Fruit fly (Drosophila melanogaster) whole organism, pupa: ENCODE results near the gene CG9951.

ENCODE experiments used
- CG10348 ChIP-seq: fragments of 200-800 bp; sonication (Bioruptor generic); IDR thresholded peaks from 2 replicates; pipeline ENCODE4 v1.3.6; 2022; ENCODE audit warnings: missing biosample characterization, missing genetic modification characterization
- CG14655 ChIP-seq: fragments of 200-800 bp; sonication (Bioruptor generic); optimal IDR thresholded peaks from 3 replicates; lab custom pipeline; 2017; ENCODE audit warnings: mild to moderate bottlenecking, missing biosample characterization, missing genetic modification reagents, missing genetic modification characterization
- CG32121 ChIP-seq: fragments of 200-800 bp; sonication (Bioruptor generic); IDR thresholded peaks from 2 replicates; pipeline ENCODE4 v1.3.6; 2022; ENCODE audit warnings: missing biosample characterization, missing genetic modification characterization
- CG8159 ChIP-seq: fragments of 200-800 bp; sonication (Bioruptor generic); optimal IDR thresholded peaks from 3 replicates; lab custom pipeline; 2018; ENCODE audit warnings: missing biosample characterization, mild to moderate bottlenecking, missing genetic modification characterization, moderate library complexity
- CG8301 ChIP-seq: fragments of 200-800 bp; sonication (Bioruptor generic); optimal IDR thresholded peaks from 2 replicates; lab custom pipeline; 2018; ENCODE audit warnings: missing biosample characterization, mild to moderate bottlenecking, missing genetic modification characterization
- D1 ChIP-seq: fragments of 200-800 bp; sonication (Bioruptor generic); optimal IDR thresholded peaks from 2 replicates; lab custom pipeline; 2018; ENCODE audit warnings: missing biosample characterization, mild to moderate bottlenecking, missing genetic modification characterization, moderate library complexity
- Ets98B ChIP-seq: fragments of 200-800 bp; sonication (Bioruptor generic); IDR thresholded peaks from 2 replicates; pipeline ENCODE4 v1.3.6; 2022; ENCODE audit warnings: missing biosample characterization, missing genetic modification characterization
- Pif1A ChIP-seq: fragments of 200-800 bp; sonication (Bioruptor generic); optimal IDR thresholded peaks from 3 replicates; lab custom pipeline; 2016; ENCODE audit warnings: missing biosample characterization, missing genetic modification characterization
- Snoo ChIP-seq: fragments of 200-800 bp; sonication (Bioruptor generic); optimal IDR thresholded peaks from 3 replicates; lab custom pipeline; 2017; ENCODE audit warnings: missing biosample characterization, mild to moderate bottlenecking, missing genetic modification characterization, inconsistent platforms
- fd96Ca ChIP-seq: fragments of 200-800 bp; sonication (Bioruptor generic); IDR thresholded peaks from 3 replicates; pipeline ENCODE4 v1.3.6; 2022; ENCODE audit warnings: missing biosample characterization, missing genetic modification characterization
- rn ChIP-seq: fragments of 200-800 bp; sonication (Bioruptor generic); IDR thresholded peaks from 2 replicates; pipeline ENCODE4 v1.3.6; 2022; ENCODE audit warnings: missing biosample characterization, missing genetic modification characterization

- TF ChIP-seq Ets98B (GFP tag; lab: Robert Waterston, UW) (no peak), rn (GFP tag; lab: Robert Waterston, UW) (no peak), CG10348 (GFP tag; lab: Robert Waterston, UW) (no peak), fd96Ca (GFP tag; lab: Robert Waterston, UW) (no peak), CG8159 (tag; lab: Kevin White, UChicago) (no peak), CG8301 (no peak), Snoo (tag; lab: Kevin White, UChicago) (no peak), CG32121 (GFP tag; lab: Robert Waterston, UW) (no peak), CG14655 (GFP tag; lab: Kevin White, UChicago) (no peak), D1 (tag; lab: Kevin White, UChicago) (no peak), Pif1A (GFP tag; lab: Kevin White, UChicago) (no peak)
These were observed 38.2 kb upstream of the CG9951 start for dm6 chr3L:16824725-16825124.
